Worm (Caenorhabditis elegans): ENCODE results near the gene C25F9.16.
A peak's percentile ranks its signal among the peaks of the same experiment; 100 is the strongest.

The C25F9.16 gene

ce11 chrV:19433806-19434437, at the start of gene C25F9.16:
TSS of gene C25F9.16 (plus strand) at chrV:19434387.
- no peak for TF ChIP-seq ces-1 (GFP tag; optimal IDR thresholded peaks at IDR 0.05)
- TF ChIP-seq vab-7 (GFP tag; IDR thresholded peaks at IDR 0.05) = no peak
- TF ChIP-seq nhr-10 (tag; optimal IDR thresholded peaks at IDR 0.05) = no peak
- TF ChIP-seq nhr-28 (tag; optimal IDR thresholded peaks at IDR 0.05) = peak; percentile 24
- no peak for TF ChIP-seq mdt-29 (GFP tag; IDR thresholded peaks at IDR 0.05)
- TF ChIP-seq cey-2 (tag; optimal IDR thresholded peaks at IDR 0.05; ENCODE audit: borderline replicate concordance, insufficient read depth) = no peak
- no peak for TF ChIP-seq snpc-4 (tag; optimal IDR thresholded peaks at IDR 0.05)
- TF ChIP-seq hlh-30 (tag; optimal IDR thresholded peaks at IDR 0.05; ENCODE audit: insufficient read depth) = no peak
- no peak for TF ChIP-seq F49E8.2 (tag; optimal IDR thresholded peaks at IDR 0.05; ENCODE audit: borderline replicate concordance)
- peak; percentile 90 for TF ChIP-seq php-3 (GFP tag; IDR thresholded peaks at IDR 0.05)
- TF ChIP-seq aha-1 (tag) = peak; percentile 72
- no peak for TF ChIP-seq ZK337.2 (GFP tag; IDR thresholded peaks at IDR 0.05)
- TF ChIP-seq attf-4 (tag; optimal IDR thresholded peaks at IDR 0.05) = no peak
- TF ChIP-seq pha-4 (GFP tag; IDR thresholded peaks at IDR 0.05) = no peak
- no peak for TF ChIP-seq pha-4 (tag; optimal IDR thresholded peaks at IDR 0.05)
- TF ChIP-seq ztf-7 (tag; optimal IDR thresholded peaks at IDR 0.05) = no peak
- no peak for TF ChIP-seq Y105C5A.15 (GFP tag; IDR thresholded peaks at IDR 0.05)
- no peak for TF ChIP-seq R02D3.7 (tag; optimal IDR thresholded peaks at IDR 0.05)
- TF ChIP-seq unc-39 (tag; optimal IDR thresholded peaks at IDR 0.05) = no peak
- TF ChIP-seq daf-8 (GFP tag; IDR thresholded peaks at IDR 0.05) = no peak
- TF ChIP-seq nhr-6 (tag; optimal IDR thresholded peaks at IDR 0.05) = no peak
- TF ChIP-seq ama-1 (optimal IDR thresholded peaks at IDR 0.05) = no peak
- no peak for TF ChIP-seq nhr-111 (GFP tag; optimal IDR thresholded peaks at IDR 0.05)
- TF ChIP-seq skn-1 (tag; optimal IDR thresholded peaks at IDR 0.05) = no peak
- TF ChIP-seq aly-2 (tag; optimal IDR thresholded peaks at IDR 0.05) = no peak
- no peak for TF ChIP-seq gei-8 (GFP tag; optimal IDR thresholded peaks at IDR 0.05)
- no peak for TF ChIP-seq nhr-76 (tag; optimal IDR thresholded peaks at IDR 0.05)
- TF ChIP-seq spr-3 (GFP tag; optimal IDR thresholded peaks at IDR 0.05) = no peak
- no peak for TF ChIP-seq unc-130 (GFP tag; optimal IDR thresholded peaks at IDR 0.05)
- peak; percentile 42 for TF ChIP-seq pqm-1 (tag; optimal IDR thresholded peaks at IDR 0.05)
- no peak for TF ChIP-seq lin-39 (tag; optimal IDR thresholded peaks at IDR 0.05)
- 0 out of 2 replicates have a peak, but pooled peaks have one; percentile 26 for TF ChIP-seq ceh-20 (GFP tag; IDR thresholded peaks at IDR 0.05)
- no peak for TF ChIP-seq madf-5 (GFP tag; IDR thresholded peaks at IDR 0.05)
- no peak for TF ChIP-seq Y48G9A.11 (GFP tag; IDR thresholded peaks at IDR 0.05)
- TF ChIP-seq nhr-25 (tag; optimal IDR thresholded peaks at IDR 0.05; ENCODE audit: borderline replicate concordance, insufficient read depth) = no peak
- TF ChIP-seq nhr-42 (GFP tag; IDR thresholded peaks at IDR 0.05) = no peak
- TF ChIP-seq nhr-102 (tag; optimal IDR thresholded peaks at IDR 0.05) = no peak
- no peak for TF ChIP-seq zfp-2 (tag; optimal IDR thresholded peaks at IDR 0.05)
- TF ChIP-seq daf-16 (GFP tag; optimal IDR thresholded peaks at IDR 0.05) = no peak
- peak; percentile 33 for TF ChIP-seq daf-16 (tag; optimal IDR thresholded peaks at IDR 0.05)

DNA sequence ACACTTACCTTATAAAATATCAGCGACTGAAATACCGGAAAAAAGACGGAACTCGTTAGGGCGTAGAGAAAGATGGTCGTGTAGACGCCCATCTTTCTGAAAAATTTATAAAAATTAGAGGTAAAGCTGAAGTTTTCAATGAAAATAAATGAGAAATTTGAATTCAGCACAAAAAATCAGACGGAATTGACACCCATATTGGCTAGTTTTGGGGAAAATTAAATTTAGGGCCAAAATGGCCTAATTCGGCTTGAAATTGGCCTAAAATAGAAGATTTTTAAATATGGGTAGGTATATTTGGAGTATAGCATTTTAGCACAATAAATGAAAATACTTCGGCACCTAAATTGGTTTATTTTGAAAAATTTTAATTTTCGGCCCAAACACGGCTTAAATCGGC, 44.2 kb upstream of the C25F9.16 start, which contains the start of gene slcr-46.2:
TSS of gene slcr-46.2 (minus strand) at position 101 of the 400 bp plus-strand sequence.
- TF ChIP-seq ceh-62 (tag; optimal IDR thresholded peaks at IDR 0.05) (no peak), arid-1 (GFP tag; conservative IDR thresholded peaks at IDR 0.05) (no peak), cey-2 (tag; optimal IDR thresholded peaks at IDR 0.05; ENCODE audit: borderline replicate concordance, insufficient read depth) (no peak), ZK546.5 (tag; optimal IDR thresholded peaks at IDR 0.05) (no peak), nhr-42 (GFP tag; IDR thresholded peaks at IDR 0.05) (no peak), dmd-9 (GFP tag; IDR thresholded peaks at IDR 0.05) (no peak), aly-2 (tag; optimal IDR thresholded peaks at IDR 0.05) (no peak), mep-1 (tag; optimal IDR thresholded peaks at IDR 0.05) (no peak), mxl-3 (GFP tag; optimal IDR thresholded peaks at IDR 0.05) (no peak), hlh-30 (tag; optimal IDR thresholded peaks at IDR 0.05; ENCODE audit: insufficient read depth) (no peak)
